Worm (Caenorhabditis elegans) whole organism, young adult: ENCODE data around the gene F41C6.4.

Experiments
- F52B5.7 ChIP-seq: sonication (generic microtip); optimal IDR thresholded peaks from 2 replicates; lab custom pipeline; 2016; ENCODE audit warnings: mild to moderate bottlenecking, missing genetic modification characterization, missing compliant biosample characterization
- Y95B8A.8 ChIP-seq: fragments of 200-800 bp; sonication (Bioruptor generic); IDR thresholded peaks from 2 replicates; pipeline ENCODE4 v1.3.6; 2022; ENCODE audit warnings: missing genetic modification reagents, missing genetic modification characterization, missing compliant biosample characterization
- ama-1 ChIP-seq, 3 experiments: fragments of 150-350 bp in 1 of 3; sonication (generic microtip) in 2 of 3; optimal IDR thresholded peaks; 2 replicates each; lab custom pipeline; 2014 to 2018; ENCODE audit warnings: missing biosample characterization in 2 of 3, missing genetic modification characterization in 2 of 3, missing genetic modification reagents in 2 of 3
- atf-7 ChIP-seq: sonication (generic microtip); optimal IDR thresholded peaks from 2 replicates; lab custom pipeline; 2017; ENCODE audit warnings: mild to moderate bottlenecking, missing genetic modification characterization, missing compliant biosample characterization
- madf-6 ChIP-seq: fragments of 200-800 bp; sonication (Bioruptor generic); IDR thresholded peaks from 2 replicates; pipeline ENCODE4 v1.3.6; 2022; ENCODE audit warnings: missing genetic modification reagents, missing genetic modification characterization, missing compliant biosample characterization
- mel-28 ChIP-seq: sonication (generic microtip); optimal IDR thresholded peaks from 2 replicates; lab custom pipeline; 2016; ENCODE audit warnings: borderline replicate concordance, mild to moderate bottlenecking, missing genetic modification characterization, missing compliant biosample characterization
- mxl-1 ChIP-seq: sonication (generic microtip); optimal IDR thresholded peaks from 2 replicates; lab custom pipeline; 2016; ENCODE audit warnings: missing genetic modification characterization, missing compliant biosample characterization
- snpc-4 ChIP-seq, 5 experiments: fragments of 150-350 bp in 1 of 5; sonication (generic microtip) in 4 of 5; optimal IDR thresholded peaks; 2 replicates each; lab custom pipeline; 2014 to 2018; ENCODE audit warnings: missing genetic modification characterization in 5 of 5, missing biosample characterization in 3 of 5, antibody characterized with exemption in 2 of 5, mild to moderate bottlenecking in 2 of 5, missing compliant biosample characterization in 2 of 5, missing genotype in 2 of 5, moderate library complexity in 2 of 5, missing genetic modification reagents in 1 of 5
- somi-1 ChIP-seq: fragments of 200-800 bp; sonication (Bioruptor generic); optimal IDR thresholded peaks from 2 replicates; lab custom pipeline; 2018; ENCODE audit warnings: mild to moderate bottlenecking, missing genetic modification characterization, missing compliant biosample characterization

DNA sequence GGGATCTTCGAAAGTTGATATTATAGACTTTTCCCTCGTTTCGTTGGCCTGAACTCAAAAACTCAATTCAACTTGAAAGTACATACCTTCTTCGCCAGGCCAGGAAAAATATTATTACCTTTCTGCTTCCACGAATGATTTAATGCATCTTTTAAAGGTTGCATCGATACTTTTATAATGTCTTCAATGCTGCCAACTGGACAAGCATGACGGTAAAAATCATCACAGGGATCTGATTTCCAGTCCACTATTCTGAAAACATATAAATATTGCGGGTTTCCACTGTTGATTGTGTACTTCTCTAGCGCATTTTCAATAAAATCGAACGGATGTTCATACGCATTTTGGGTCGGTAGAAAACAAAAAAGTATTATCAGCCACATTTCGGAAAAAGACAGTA, 11.6 kb downstream of the F41C6.4 start, which contains the start of gene nep-4:
- TF ChIP-seq snpc-4 (GFP tag; optimal IDR thresholded peaks at IDR 0.05; lab: Kevin White, UChicago): no peak
- TF ChIP-seq snpc-4 (tag; optimal IDR thresholded peaks at IDR 0.05; lab: Kevin White, UChicago): no peak
- no peak for TF ChIP-seq somi-1
- no peak for TF ChIP-seq madf-6 (GFP tag; lab: Robert Waterston, UW)
- TF ChIP-seq ama-1 (optimal IDR thresholded peaks at IDR 0.05; lab: Kevin White, UChicago): no peak
- no peak for TF ChIP-seq ama-1 (GFP tag; optimal IDR thresholded peaks at IDR 0.05; lab: Kevin White, UChicago)
- TF ChIP-seq mxl-1 (tag; lab: Kevin White, UChicago): no peak
- TF ChIP-seq Y95B8A.8: no peak
- no peak for TF ChIP-seq atf-7 (tag; lab: Kevin White, UChicago)
- no peak for TF ChIP-seq mel-28 (tag; lab: Kevin White, UChicago)
- TF ChIP-seq F52B5.7 (tag; lab: Kevin White, UChicago): no peak
